Worm (Caenorhabditis elegans) whole organism, early embryonic: ENCODE results near the gene lon-3.

Source experiments
- B0310.2 ChIP-seq: sonication (generic microtip); optimal IDR thresholded peaks from 2 replicates; lab custom pipeline; 2016; ENCODE audit warnings: mild to moderate bottlenecking, missing genetic modification characterization, missing compliant biosample characterization
- F13C5.2 ChIP-seq: sonication (generic microtip); optimal IDR thresholded peaks from 2 replicates; lab custom pipeline; 2017; ENCODE audit warnings: mild to moderate bottlenecking, missing genetic modification characterization, inconsistent platforms, missing compliant biosample characterization
- aly-1 ChIP-seq: sonication (generic microtip); optimal IDR thresholded peaks from 2 replicates; lab custom pipeline; 2016; ENCODE audit warnings: missing genetic modification characterization, missing compliant biosample characterization
- ama-1 ChIP-seq: fragments of 150-350 bp; optimal IDR thresholded peaks from 2 replicates; lab custom pipeline; 2014
- ceh-13 ChIP-seq: fragments of 200-800 bp; sonication (Bioruptor generic); optimal IDR thresholded peaks from 2 replicates; lab custom pipeline; 2018; ENCODE audit warnings: mild to moderate bottlenecking, missing genetic modification characterization, missing compliant biosample characterization
- ceh-36 ChIP-seq: sonication (generic microtip); optimal IDR thresholded peaks from 2 replicates; lab custom pipeline; 2016; ENCODE audit warnings: missing genetic modification characterization, inconsistent platforms, missing compliant biosample characterization
- ets-7 ChIP-seq: sonication (generic microtip); optimal IDR thresholded peaks from 2 replicates; lab custom pipeline; 2016; ENCODE audit warnings: missing genotype, missing genetic modification characterization, missing compliant biosample characterization
- flt-1 ChIP-seq: fragments of 200-800 bp; sonication (Bioruptor generic); IDR thresholded peaks from 2 replicates; pipeline ENCODE4 v1.3.6; 2022; ENCODE audit warnings: missing genetic modification characterization, missing compliant biosample characterization
- hmbx-1 ChIP-seq: sonication (generic microtip); optimal IDR thresholded peaks from 2 replicates; lab custom pipeline; 2016; ENCODE audit warnings: mild to moderate bottlenecking, missing genetic modification characterization, missing compliant biosample characterization
- hmg-4 ChIP-seq: fragments of 200-800 bp; sonication (Bioruptor generic); optimal IDR thresholded peaks from 2 replicates; lab custom pipeline; 2018; ENCODE audit warnings: mild to moderate bottlenecking, missing genetic modification characterization, missing compliant biosample characterization
- hnd-1 ChIP-seq: sonication (generic microtip); optimal IDR thresholded peaks from 2 replicates; lab custom pipeline; 2016; ENCODE audit warnings: missing genetic modification characterization, missing compliant biosample characterization
- pes-1 ChIP-seq: fragments of 200-800 bp; sonication (Bioruptor generic); IDR thresholded peaks from 2 replicates; pipeline ENCODE4 v1.3.6; 2022; ENCODE audit warnings: missing genetic modification reagents, missing genetic modification characterization, missing compliant biosample characterization
- scrt-1 ChIP-seq: fragments of 200-800 bp; sonication (Bioruptor generic); IDR thresholded peaks from 2 replicates; pipeline ENCODE4 v1.3.6; 2022; ENCODE audit warnings: missing genetic modification characterization, missing compliant biosample characterization
- sea-1 ChIP-seq: fragments of 200-800 bp; sonication (Bioruptor generic); conservative IDR thresholded peaks from 2 replicates; pipeline ENCODE4 v1.3.6; 2022; ENCODE audit warnings: missing genetic modification characterization, missing compliant biosample characterization
- tbx-11 ChIP-seq: fragments of 200-800 bp; sonication (Bioruptor generic); IDR thresholded peaks from 2 replicates; pipeline ENCODE4 v1.3.6; 2022; ENCODE audit warnings: missing genetic modification characterization, missing compliant biosample characterization
- tbx-37 ChIP-seq: fragments of 200-800 bp; sonication (Bioruptor generic); conservative IDR thresholded peaks from 2 replicates; pipeline ENCODE4 v1.3.6; 2022; ENCODE audit warnings: missing genetic modification reagents, missing genetic modification characterization, missing compliant biosample characterization
- tra-4 ChIP-seq: sonication (generic microtip); optimal IDR thresholded peaks from 2 replicates; lab custom pipeline; 2017; ENCODE audit warnings: missing genetic modification characterization, missing compliant biosample characterization

lon-3 gene

DNA sequence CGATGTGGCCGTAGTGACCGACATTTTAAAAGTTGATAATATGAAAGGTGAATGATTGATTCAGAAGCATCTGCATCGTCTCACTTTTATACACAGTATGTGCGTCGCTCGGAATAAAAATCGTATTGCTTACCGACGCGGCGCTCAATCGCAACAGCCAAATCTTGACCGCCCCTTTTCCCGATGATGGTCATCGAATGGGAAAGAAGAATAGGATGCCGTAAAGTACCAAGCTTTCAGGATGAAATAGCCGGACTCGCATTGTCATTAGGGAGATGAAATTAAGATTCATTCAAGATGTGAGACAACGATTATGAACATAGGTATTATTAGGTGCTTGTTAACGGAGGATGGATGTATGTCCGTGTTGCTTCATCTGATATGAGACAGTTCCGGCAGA is at the start of gene lon-3:
Gene lon-3 (minus strand): TSS at position 101 of the 400 bp plus-strand sequence.
- no peak for TF ChIP-seq ceh-13 (GFP tag; lab: Kevin White, UChicago)
- no peak for TF ChIP-seq hnd-1 (tag; lab: Kevin White, UChicago)
- no peak for TF ChIP-seq tbx-11 (GFP tag; lab: Robert Waterston, UW)
- TF ChIP-seq F13C5.2 (tag; lab: Kevin White, UChicago) = no peak

DNA sequence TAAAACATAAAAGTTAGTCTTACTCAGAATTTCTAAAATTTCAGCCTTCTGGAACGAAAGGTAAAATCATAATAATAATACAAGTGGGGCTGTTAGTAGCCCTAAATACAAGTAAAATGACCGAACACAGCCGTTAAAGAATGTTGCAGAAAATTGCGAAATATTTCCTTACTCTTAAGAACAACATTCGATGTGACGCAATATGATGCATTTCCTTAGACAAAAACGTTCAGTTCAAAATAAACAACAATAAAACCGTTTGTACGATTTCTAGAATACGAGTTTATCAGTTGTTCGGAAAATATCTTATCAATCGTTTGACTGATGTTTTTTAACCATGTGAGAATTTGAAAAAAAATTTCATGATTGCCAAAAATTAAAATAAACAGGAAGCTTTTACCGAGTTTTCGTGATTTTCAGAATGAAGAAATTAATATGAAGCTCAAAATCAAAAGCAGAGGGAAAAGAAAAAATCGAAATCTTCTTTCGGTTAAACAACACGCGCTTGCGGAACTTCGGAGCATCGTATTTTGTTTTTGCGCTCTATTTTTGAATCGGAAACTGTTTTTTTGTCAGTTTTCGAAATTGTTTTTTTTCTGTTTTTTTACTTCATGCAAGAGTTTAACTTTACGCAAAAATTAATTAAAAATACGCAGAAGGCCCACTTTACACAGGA is 47.5 kb upstream of the lon-3 start:
- no peak for TF ChIP-seq ama-1 (lab: Kevin White, UChicago)
- no peak for TF ChIP-seq ceh-36 (tag; lab: Kevin White, UChicago)
- TF ChIP-seq aly-1 (tag; lab: Kevin White, UChicago) = no peak
- TF ChIP-seq tbx-37 = no peak

DNA sequence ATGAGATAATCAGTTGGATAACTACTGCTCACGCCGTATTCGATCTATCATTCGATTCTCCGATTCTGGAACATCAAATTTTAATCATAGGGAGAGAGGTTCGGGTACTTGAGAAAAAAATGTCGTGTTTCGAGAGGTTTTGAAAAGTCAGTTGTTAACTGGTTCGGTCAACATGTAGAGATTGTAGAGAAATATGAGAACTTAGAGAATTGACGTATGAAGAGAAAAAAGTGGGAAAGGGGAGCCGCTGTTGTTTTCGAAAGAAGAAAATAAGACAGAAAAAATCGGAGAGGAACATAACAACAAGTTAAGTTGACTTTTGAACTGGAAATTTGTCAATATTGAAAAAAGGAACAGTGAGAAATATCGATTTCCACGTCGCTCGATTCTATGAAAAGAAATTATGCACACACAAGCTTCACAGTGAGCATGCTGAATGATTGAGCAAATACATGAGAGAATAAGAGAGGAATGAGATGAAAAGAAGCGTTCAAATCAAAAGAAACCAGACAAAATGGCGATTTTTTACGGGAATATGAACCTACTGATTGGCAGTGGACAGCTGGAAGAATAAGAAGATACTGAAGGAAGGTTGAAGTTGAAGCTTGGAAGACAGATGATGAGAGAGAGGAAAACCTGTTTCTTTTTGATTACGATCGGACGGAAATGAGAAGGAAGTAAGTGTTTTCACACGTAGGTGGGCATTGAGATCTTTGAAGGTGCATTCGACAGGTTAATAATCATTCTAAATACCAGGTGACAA is 46.7 kb upstream of the lon-3 start, which contains the start of the genes T04H1.13, slfl-5 and rad-50:
Gene T04H1.13 (minus strand): TSS at position 51 of the 763 bp plus-strand sequence.
Gene slfl-5 (minus strand): TSS at position 65 of the 763 bp plus-strand sequence.
Gene rad-50 (plus strand): TSS at position 667 of the 763 bp plus-strand sequence.
- TF ChIP-seq aly-1 (tag; lab: Kevin White, UChicago) = no peak
- no peak for TF ChIP-seq ceh-13 (GFP tag; lab: Kevin White, UChicago)
- TF ChIP-seq sea-1 (GFP tag; lab: Robert Waterston, UW) = no peak
- TF ChIP-seq hmbx-1 (tag; lab: Kevin White, UChicago) = no peak
- TF ChIP-seq B0310.2 (tag; lab: Kevin White, UChicago) = no peak
- no peak for TF ChIP-seq ets-7 (tag; lab: Kevin White, UChicago)
- TF ChIP-seq hmg-4 (GFP tag; lab: Kevin White, UChicago) = no peak
- TF ChIP-seq pes-1 (GFP tag; lab: Robert Waterston, UW) = no peak
- no peak for TF ChIP-seq scrt-1 (GFP tag; lab: Robert Waterston, UW)

DNA sequence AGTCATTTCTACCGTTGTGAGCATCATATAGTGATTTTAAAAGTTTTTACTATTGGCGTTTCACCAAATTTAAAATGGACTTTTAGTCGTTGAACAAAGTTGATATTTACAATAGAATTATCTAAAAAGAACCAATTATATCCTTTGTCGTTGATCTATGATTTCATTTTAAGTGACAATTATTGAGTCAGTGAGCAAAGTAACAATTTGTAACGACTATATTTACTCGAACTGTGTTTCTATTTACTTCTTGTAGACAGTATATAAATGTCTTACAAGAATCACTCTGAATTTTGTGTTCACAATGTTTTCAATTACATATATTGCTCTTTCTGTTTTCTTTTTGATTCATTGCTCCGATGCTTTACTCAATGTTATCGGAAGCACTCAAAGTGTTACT is 42.7 kb upstream of the lon-3 start, which contains the start of gene ttr-22:
Gene ttr-22 (plus strand): TSS at position 301 of the 400 bp plus-strand sequence.
- no peak for TF ChIP-seq pes-1 (GFP tag; lab: Robert Waterston, UW)
- TF ChIP-seq ets-7 (tag; lab: Kevin White, UChicago) = no peak
- TF ChIP-seq ama-1 (lab: Kevin White, UChicago) = no peak
- no peak for TF ChIP-seq sea-1 (GFP tag; lab: Robert Waterston, UW)

DNA sequence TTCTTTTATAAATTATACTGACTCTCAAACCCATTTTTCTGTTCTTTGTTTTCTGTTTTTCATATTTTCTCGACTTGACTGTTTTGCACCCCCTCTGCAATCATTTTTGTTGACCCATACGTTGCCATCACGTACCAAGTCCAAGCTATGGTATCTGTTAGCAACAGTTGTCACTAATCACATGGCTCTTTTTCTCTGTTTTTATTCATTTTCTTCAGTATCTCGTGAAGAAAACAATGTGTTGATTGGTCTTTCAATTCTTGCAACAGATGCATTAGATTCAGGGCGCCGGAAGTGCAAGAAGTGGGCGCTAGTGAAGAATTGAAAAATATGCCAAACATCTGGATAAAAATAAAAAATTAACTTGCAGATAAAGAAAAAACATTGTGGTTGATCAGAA is 37.1 kb upstream of the lon-3 start:
- no peak for TF ChIP-seq tbx-37
- TF ChIP-seq sea-1 (GFP tag; lab: Robert Waterston, UW) = no peak
- no peak for TF ChIP-seq hnd-1 (tag; lab: Kevin White, UChicago)
- TF ChIP-seq hmg-4 (GFP tag; lab: Kevin White, UChicago) = no peak
- TF ChIP-seq F13C5.2 (tag; lab: Kevin White, UChicago) = no peak
- no peak for TF ChIP-seq flt-1 (GFP tag; lab: Robert Waterston, UW)
- no peak for TF ChIP-seq pes-1 (GFP tag; lab: Robert Waterston, UW)
- TF ChIP-seq scrt-1 (GFP tag; lab: Robert Waterston, UW) = no peak

DNA sequence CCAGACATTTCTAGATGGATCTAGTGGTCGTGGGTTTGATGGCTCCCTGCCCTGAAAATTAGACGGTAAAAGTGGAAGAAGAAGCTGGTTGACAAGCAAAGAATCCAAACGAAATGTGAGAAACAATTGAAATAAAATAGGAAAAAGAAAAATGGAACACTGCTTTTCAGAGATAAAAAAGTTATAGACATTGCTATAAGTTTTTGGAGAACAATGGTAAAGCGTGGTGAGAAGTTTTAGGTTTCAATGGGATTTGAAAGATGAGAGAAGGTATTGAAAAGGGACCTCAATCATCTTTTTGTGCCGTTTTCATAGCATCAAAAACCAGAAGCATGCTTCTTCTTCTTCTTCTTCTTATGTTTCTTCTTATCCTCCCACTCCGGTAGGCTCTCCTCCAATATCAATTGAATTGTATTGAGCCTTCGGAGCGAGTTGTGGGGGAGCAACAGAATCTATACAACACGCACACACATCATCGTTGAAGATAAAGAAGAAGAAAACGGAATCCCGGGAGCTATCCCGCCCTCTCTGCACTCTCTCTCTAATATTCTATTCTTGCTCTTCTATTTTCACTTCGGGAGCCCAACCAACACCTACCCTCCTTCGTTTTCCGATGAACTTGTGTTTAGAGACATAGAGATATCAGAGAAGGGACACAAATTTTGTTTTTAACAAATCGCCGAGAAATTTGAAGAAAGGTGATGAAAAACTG is 36.0 kb upstream of the lon-3 start, which contains the start of gene myo-3:
Gene myo-3 (minus strand): TSS at position 51 of the 712 bp plus-strand sequence.
- TF ChIP-seq flt-1 (GFP tag; lab: Robert Waterston, UW) (no peak), ama-1 (lab: Kevin White, UChicago) (no peak), pes-1 (GFP tag; lab: Robert Waterston, UW) (no peak), F13C5.2 (tag; lab: Kevin White, UChicago) (no peak), aly-1 (tag; lab: Kevin White, UChicago) (no peak), tra-4 (tag; lab: Kevin White, UChicago) (no peak), ceh-36 (tag; lab: Kevin White, UChicago) (no peak), hnd-1 (tag; lab: Kevin White, UChicago) (no peak), tbx-37 (no peak), tbx-11 (GFP tag; lab: Robert Waterston, UW) (no peak), B0310.2 (tag; lab: Kevin White, UChicago) (no peak), hmbx-1 (tag; lab: Kevin White, UChicago) (no peak), ets-7 (tag; lab: Kevin White, UChicago) (no peak), ceh-13 (GFP tag; lab: Kevin White, UChicago) (no peak), scrt-1 (GFP tag; lab: Robert Waterston, UW) (no peak), hmg-4 (GFP tag; lab: Kevin White, UChicago) (no peak), sea-1 (GFP tag; lab: Robert Waterston, UW) (no peak)

DNA sequence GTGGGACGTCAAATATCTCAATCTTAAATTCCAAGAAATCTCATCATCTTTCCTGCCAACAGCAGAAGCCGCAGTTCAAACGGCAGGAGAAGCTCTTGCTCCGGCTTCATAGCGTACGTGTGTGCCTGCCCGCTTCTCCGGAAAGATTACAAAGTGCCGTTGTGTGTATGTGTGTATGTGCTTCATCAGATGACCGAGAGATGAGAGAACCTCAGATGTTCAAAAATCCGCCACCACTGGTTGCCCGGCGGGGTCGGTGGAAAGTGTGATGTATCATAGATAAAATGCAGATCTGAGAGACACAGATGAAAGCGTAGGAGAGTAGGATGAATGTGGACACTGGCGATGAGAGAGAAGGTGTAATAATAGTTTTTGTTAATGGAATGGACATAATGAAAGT is 35.0 kb upstream of the lon-3 start:
- no peak for TF ChIP-seq ceh-36 (tag; lab: Kevin White, UChicago)
- TF ChIP-seq tra-4 (tag; lab: Kevin White, UChicago) = no peak
- no peak for TF ChIP-seq hnd-1 (tag; lab: Kevin White, UChicago)
- TF ChIP-seq hmg-4 (GFP tag; lab: Kevin White, UChicago) = no peak
- no peak for TF ChIP-seq sea-1 (GFP tag; lab: Robert Waterston, UW)
- TF ChIP-seq ama-1 (lab: Kevin White, UChicago) = no peak
- TF ChIP-seq scrt-1 (GFP tag; lab: Robert Waterston, UW) = no peak
- no peak for TF ChIP-seq tbx-11 (GFP tag; lab: Robert Waterston, UW)
- TF ChIP-seq flt-1 (GFP tag; lab: Robert Waterston, UW) = no peak
- no peak for TF ChIP-seq F13C5.2 (tag; lab: Kevin White, UChicago)
- no peak for TF ChIP-seq aly-1 (tag; lab: Kevin White, UChicago)
- TF ChIP-seq hmbx-1 (tag; lab: Kevin White, UChicago) = no peak
- TF ChIP-seq tbx-37 = no peak
- no peak for TF ChIP-seq ets-7 (tag; lab: Kevin White, UChicago)
- TF ChIP-seq pes-1 (GFP tag; lab: Robert Waterston, UW) = no peak
